Fruit fly (Drosophila melanogaster) whole organism: ENCODE measurements around the gene CG14879.

Experiments
- CG8478 ChIP-seq: fragments of >200 bp; optimal IDR thresholded peaks from 2 replicates; lab custom pipeline; 2018; ENCODE audit warnings: inconsistent platforms
- Dll ChIP-seq: fragments of >200 bp; optimal IDR thresholded peaks from 2 replicates; lab custom pipeline; 2017
- EcR ChIP-seq, 2 experiments: fragments of >200 bp; optimal IDR thresholded peaks; 2 replicates each; lab custom pipeline; 2017; ENCODE audit warnings: missing biosample characterization in 2 of 2, missing genetic modification characterization in 2 of 2, missing genetic modification reagents in 2 of 2
- pan ChIP-seq: fragments of >200 bp; optimal IDR thresholded peaks from 2 replicates; lab custom pipeline; 2017
- psq ChIP-seq: fragments of >200 bp; optimal IDR thresholded peaks from 2 replicates; lab custom pipeline; 2017
- usp ChIP-seq: fragments of >200 bp; optimal IDR thresholded peaks from 2 replicates; lab custom pipeline; 2017; ENCODE audit warnings: missing biosample characterization, missing genetic modification characterization, mixed read lengths

The CG14879 gene

DNA sequence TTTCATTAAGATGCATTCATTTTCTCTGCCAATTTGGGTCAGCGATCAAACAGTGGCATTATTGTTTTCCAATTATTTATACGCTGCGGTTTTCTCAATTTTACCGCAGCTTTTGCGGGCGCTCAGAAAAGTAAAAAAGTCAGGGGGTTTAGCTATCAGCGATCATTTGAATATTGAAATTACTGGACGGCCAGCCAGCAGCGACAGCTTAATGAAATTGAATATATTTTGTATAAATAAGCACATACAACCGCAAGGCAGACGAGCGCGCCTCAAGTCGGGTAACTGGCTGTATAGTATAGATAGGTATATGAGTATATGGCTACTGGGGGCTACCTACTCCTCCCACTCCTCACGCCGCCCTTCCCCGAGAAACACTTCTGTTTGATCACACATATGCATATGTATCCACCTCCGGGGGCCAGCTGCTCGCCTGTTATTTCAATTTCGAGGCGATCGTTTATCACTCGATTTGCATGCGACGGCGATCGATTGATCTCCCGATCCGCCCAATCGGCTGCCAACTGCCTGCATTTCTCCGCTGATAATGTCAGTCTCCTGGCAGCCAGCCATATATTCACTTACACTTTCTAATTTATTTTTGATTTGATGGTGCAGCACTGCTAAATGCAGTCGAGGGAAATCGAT, 7.3 kb upstream of the CG14879 start:
- TF ChIP-seq EcR (GFP tag; optimal IDR thresholded peaks at IDR 0.05; lab: Kevin White, UChicago) = no peak
- no peak for TF ChIP-seq pan (lab: Kevin White, UChicago)
- no peak for TF ChIP-seq CG8478
- TF ChIP-seq psq = no peak
- TF ChIP-seq usp = no peak
- TF ChIP-seq Dll = no peak

DNA sequence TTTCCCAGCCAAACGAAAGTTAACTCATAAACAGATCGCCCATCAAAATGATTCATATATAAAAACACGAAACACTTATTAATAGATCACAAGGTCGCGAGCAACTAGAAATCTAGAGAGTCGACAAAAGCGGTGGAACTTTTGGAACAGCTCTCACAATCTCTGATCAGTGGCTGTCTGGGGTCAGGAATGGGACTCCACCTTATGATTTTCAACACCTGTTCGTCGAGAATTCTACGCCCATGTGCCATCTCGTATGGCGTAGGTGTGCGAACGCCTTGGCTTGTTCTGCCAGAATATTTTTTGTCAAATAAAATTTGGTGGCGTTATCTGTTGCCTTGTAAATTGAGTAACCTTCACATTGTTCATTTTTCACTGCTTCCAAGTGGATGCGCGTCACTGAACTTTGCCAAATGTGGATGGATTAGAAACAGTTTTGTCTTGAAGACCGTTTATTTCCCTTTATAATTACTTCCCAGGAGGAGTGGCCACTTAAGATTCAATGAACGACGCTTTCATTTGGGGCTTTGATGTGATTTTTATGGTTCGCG, 6.4 kb upstream of the CG14879 start:
- TF ChIP-seq usp (no peak), psq (no peak), Dll (no peak), pan (lab: Kevin White, UChicago) (no peak), CG8478 (no peak), EcR (GFP tag; optimal IDR thresholded peaks at IDR 0.05; lab: Kevin White, UChicago) (no peak)

DNA sequence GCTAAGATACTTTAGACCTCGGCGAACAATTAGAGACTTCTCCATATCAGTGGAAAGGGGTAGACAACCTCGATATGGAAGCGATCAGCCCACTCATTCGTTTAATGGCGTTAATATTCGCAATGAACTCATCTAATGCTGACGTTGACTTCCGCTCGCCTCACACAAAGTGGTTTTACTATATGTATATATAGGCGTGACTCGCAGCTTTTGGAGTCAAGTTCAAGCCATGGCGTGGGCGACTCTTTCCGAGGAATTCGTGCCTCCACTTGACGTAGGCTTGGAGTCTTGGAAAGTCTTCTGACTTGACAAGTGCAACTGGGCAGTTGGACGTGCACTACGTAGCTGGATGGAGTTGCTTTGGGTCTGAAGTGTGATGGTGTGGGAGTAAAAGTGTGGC, 4.6 kb upstream of the CG14879 start:
- TF ChIP-seq EcR (GFP tag; optimal IDR thresholded peaks at IDR 0.05; lab: Kevin White, UChicago) (no peak), CG8478 (no peak), usp (no peak), Dll (no peak), psq (no peak), pan (lab: Kevin White, UChicago) (no peak)

DNA sequence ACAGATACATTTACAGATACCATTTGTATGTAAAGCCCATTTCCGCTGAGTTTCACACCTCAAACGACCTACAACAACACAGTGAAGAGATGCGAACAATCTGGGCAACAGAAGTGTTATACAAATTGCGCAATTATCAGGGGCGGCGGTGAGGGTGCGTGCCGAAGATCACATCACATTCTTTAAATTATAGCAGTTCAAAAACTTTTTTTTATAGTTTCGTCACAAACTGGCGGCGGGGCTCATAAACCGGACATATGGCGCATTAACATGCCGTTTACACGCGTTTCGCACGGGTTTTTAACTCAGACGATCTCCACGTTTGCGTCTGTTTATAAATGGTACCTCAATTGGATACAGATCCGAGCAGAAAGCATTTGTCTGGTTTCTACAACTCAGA, 4.2 kb upstream of the CG14879 start:
- no peak for TF ChIP-seq Dll
- TF ChIP-seq pan (lab: Kevin White, UChicago) = no peak
- TF ChIP-seq psq = no peak
- no peak for TF ChIP-seq CG8478
- TF ChIP-seq EcR (GFP tag; optimal IDR thresholded peaks at IDR 0.05; lab: Kevin White, UChicago) = no peak
- no peak for TF ChIP-seq usp

DNA sequence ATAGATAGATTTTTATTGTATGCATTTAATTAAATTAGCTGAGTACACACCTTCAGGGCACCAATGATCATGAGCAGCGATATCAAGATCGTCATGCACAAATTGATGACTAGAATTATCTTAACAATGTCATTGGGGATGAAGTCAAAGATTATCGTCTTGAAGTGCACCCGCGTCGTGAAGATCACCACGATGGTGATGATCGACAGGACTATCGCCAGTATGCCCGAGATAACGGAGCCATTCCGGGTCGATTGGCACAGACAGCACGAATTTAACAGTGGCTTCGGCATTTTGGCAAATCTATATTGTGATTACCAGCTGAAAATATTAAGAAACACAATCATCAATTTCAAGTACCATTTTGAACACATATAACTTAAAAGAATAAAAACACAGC, 3.0 kb upstream of the CG14879 start:
- no peak for TF ChIP-seq psq
- TF ChIP-seq pan (lab: Kevin White, UChicago) = no peak
- TF ChIP-seq usp = no peak
- TF ChIP-seq CG8478 = no peak
- no peak for TF ChIP-seq Dll
- TF ChIP-seq EcR (GFP tag; optimal IDR thresholded peaks at IDR 0.05; lab: Kevin White, UChicago) = no peak

DNA sequence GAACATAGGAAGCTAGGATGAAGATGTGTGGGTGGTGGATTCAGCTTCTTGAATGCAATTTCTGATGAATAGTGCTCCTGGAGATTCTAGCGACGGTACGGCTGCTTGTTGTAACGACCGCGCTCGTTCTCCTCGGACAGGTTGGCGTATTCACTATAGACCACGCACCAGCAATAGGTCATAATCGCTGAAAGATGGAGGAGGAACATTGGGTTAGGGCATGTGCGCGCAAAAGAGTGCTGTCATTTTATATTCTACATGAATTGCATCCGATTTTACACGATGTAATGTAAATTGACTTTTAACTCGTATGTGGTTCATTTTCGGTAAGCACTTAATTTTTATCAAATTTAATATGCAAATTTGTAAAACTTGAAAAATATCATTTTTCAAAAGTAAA, 2.0 kb upstream of the CG14879 start:
- TF ChIP-seq usp (no peak), CG8478 (no peak), Dll (no peak), psq (no peak), pan (lab: Kevin White, UChicago) (no peak), EcR (GFP tag; optimal IDR thresholded peaks at IDR 0.05; lab: Kevin White, UChicago) (no peak)

DNA sequence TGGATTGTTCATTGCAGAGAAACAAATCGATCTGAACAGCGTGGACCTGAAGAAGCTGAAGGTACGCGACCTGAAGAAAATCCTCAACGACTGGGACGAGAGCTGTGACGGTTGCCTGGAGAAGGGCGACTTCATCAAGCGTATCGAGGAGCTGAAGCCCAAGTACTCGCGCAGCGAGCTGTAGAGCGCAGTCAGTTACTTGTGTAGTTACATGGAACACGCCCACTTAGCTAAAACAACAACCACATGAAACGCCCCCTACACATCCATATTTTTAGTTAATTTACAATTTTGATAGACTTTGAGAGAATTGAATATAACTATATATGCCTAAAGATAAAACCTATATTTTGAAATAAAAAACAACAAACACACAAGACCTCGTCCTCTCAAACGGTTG, 1.4 kb upstream of the CG14879 start:
- TF ChIP-seq usp = no peak
- no peak for TF ChIP-seq CG8478
- TF ChIP-seq EcR (GFP tag; optimal IDR thresholded peaks at IDR 0.05; lab: Kevin White, UChicago) = no peak
- no peak for TF ChIP-seq psq
- no peak for TF ChIP-seq pan (lab: Kevin White, UChicago)
- no peak for TF ChIP-seq Dll

DNA sequence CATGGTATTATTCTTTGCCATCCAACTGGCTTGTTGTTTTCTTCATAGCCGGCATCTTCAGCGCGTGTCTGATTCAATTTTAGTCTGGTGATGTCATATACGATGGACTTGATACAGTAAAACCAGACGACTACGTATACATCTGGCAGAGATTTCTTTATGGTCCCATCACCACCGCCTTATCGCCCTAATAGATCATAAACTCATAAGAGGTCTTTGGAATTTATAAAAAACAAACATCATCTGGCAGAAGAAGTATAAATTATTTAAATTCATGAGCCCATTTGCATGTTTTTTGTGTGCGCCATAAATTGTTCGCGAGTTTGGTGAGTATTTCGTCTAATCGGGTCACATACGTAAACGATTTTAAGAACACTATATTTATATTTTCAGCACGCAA, 737 bp downstream of the CG14879 start:
- TF ChIP-seq EcR (GFP tag; optimal IDR thresholded peaks at IDR 0.05; lab: Kevin White, UChicago) (no peak), Dll (no peak), psq (no peak), CG8478 (no peak), usp (no peak), pan (lab: Kevin White, UChicago) (no peak)

DNA sequence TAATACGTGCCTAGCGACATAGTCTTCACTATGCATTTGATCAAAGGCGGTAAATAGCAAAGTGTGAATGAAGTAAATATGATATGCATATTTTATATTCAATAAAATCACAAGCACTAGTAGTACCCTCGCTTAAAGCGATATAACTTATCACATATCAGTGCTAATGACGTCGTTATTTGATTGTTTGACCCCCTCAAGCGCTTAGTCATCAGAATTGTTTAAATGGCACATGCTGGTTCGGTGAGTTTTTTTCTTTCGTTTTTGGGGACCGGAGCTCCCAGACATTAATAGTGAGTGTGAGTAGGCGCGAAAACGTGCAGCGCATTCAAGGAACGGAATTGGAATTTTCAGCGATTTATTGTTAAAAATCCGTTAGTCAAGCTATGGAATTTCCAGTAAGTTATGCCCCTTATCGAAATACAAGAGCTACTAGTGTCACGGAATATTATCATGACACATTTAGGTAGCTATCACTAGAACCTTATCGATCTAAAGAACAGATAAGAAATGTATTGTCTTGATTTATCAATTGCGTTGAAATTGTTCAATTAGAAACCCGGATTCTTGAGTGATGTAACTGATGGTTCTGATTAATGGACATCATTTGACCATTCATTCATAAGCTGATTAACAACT, 1.3 kb downstream of the CG14879 start:
- TF ChIP-seq usp (no peak), Dll (no peak), pan (lab: Kevin White, UChicago) (no peak), EcR (GFP tag; optimal IDR thresholded peaks at IDR 0.05; lab: Kevin White, UChicago) (no peak), psq (no peak), CG8478 (no peak)

DNA sequence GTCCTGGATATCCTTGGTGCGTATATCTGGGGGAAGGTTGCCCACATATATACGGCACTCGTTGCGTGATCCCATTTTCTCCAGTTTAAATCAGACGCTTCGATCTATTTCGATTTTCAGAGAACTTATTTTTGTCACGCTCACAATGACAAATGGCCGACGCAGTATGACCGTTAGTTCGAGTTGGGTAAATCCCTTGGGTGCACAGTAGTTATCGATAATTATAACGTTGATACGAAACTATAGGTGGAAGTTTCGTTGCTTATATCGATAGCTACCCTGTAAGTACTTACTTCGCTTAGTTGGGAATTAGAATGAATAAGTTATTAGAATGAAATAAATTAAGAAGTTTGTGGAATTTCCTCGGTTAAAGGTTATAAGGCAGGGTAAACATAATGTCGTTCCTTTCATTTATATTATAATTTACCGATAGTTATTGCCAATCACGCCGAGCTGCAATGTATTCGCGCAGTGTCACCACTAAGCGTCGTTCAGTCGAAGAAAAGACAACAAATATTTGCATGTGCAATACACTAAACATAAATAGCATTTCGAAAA, 7.1 kb downstream of the CG14879 start, which contains the start of the genes SF2 and pad:
TSS of gene SF2 (minus strand) at position 172 of the 558 bp plus-strand sequence.
TSS of gene pad (plus strand) at position 502 of the 558 bp plus-strand sequence.
- TF ChIP-seq CG8478 (no peak), usp (no peak), EcR (GFP tag; optimal IDR thresholded peaks at IDR 0.05; lab: Kevin White, UChicago) (no peak), pan (lab: Kevin White, UChicago) (no peak), Dll (no peak), psq (no peak)

DNA sequence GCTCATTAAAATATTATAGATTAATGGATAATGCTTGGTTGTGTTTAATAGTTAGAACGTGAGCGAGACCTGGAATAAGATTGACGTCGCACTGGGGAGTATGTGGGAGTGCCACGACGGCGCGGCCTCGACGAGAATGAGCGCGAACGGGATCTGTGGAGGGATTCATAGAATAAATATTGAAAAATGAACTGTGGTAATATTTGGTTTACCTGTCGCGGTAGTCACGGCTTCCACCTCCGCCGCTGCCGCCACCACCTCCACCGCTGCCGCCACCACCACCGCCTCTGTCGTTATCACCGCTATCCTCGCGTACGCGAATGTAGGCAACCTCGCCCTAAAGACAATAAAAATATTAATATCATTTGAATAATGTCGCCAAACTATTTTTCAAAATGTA, 8.4 kb downstream of the CG14879 start:
- no peak for TF ChIP-seq pan (lab: Kevin White, UChicago)
- no peak for TF ChIP-seq Dll
- no peak for TF ChIP-seq EcR (GFP tag; optimal IDR thresholded peaks at IDR 0.05; lab: Kevin White, UChicago)
- TF ChIP-seq psq = no peak
- TF ChIP-seq CG8478 = no peak
- no peak for TF ChIP-seq usp

DNA sequence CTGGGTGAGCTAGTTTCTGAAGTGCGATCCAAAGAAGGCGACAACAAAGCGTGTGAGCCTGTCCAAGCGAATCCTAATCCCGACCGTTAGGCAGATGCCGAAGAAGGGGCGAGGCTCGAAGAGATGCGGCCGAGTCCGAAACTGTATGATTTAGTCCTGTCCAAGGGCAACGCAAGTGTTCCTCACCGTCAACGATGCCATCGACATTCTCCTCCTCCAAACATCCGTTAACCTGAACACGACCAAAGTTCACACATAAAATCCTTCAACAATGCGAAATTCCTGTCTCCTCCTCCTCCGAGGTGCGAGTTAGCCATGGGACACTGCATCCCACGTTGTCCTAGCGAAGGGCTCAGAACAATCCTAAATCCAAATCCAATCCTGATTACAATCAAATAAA, 9.6 kb downstream of the CG14879 start, which contains the start of gene Sulf1:
TSS of gene Sulf1 (minus strand) at position 101 of the 400 bp plus-strand sequence.
- TF ChIP-seq Dll (no peak), EcR (GFP tag; optimal IDR thresholded peaks at IDR 0.05; lab: Kevin White, UChicago) (no peak), usp (no peak), CG8478 (no peak), pan (lab: Kevin White, UChicago) (no peak), psq (no peak)

DNA sequence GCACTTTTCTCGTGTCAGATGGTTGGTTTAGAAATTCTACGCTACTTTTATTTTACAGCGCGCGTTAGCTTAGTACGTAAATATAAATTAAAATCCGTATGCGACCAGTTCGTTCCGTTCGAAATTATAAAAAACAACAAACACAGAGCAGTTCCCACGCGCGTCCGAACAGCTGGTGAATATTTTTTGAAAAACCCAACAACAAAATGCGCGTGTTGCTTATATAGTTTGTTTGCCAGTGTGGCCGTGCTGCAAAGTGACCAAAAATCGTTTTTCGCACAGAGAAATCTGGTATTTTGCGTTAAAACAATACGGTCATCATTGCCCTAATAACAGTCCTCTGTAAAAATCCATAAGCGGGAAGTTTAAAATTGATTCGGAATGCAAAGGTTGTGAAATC, 10.7 kb downstream of the CG14879 start:
- TF ChIP-seq pan (lab: Kevin White, UChicago) = no peak
